Worm (Caenorhabditis elegans): ENCODE results near the gene lys-4.

The lys-4 gene

ce11 chrIV:11599717-11600116 lies 23.3 kb downstream of the lys-4 start:
- TF ChIP-seq dmd-8 (GFP tag; IDR thresholded peaks at IDR 0.05) (no peak), zip-11 (GFP tag; IDR thresholded peaks at IDR 0.05) (no peak), unc-62 (GFP tag; optimal IDR thresholded peaks at IDR 0.05 in 1 of 2) (peak in 1 of 2 experiments; percentile 98), unc-62 (tag; optimal IDR thresholded peaks at IDR 0.05) (no peak), ceh-82 (tag; optimal IDR thresholded peaks at IDR 0.05) (no peak), aha-1 (tag) (no peak)

- peak; percentile 92 for TF ChIP-seq aha-1 (tag)
- no peak for TF ChIP-seq pha-4 (GFP tag; IDR thresholded peaks at IDR 0.05)
- no peak for TF ChIP-seq pha-4 (tag; optimal IDR thresholded peaks at IDR 0.05)
Measured at ce11 chrIV:11597079-11597478, 25.9 kb downstream of the lys-4 start.

ce11 chrIV:11594191-11594673 lies 28.7 kb downstream of the lys-4 start, which contains the start of gene mig-38:
Gene mig-38, plus strand, starts transcription at chrIV:11594244.
- no peak for TF ChIP-seq nhr-76 (tag; optimal IDR thresholded peaks at IDR 0.05)
- TF ChIP-seq zag-1 (tag; optimal IDR thresholded peaks at IDR 0.05) = no peak
- TF ChIP-seq cey-2 (tag; optimal IDR thresholded peaks at IDR 0.05; ENCODE audit: borderline replicate concordance, insufficient read depth) = no peak
- no peak for TF ChIP-seq madf-9 (GFP tag; conservative IDR thresholded peaks at IDR 0.05)
- TF ChIP-seq hmg-1.1 (GFP tag; IDR thresholded peaks at IDR 0.05) = peak; percentile 67
- peak; percentile 7 for TF ChIP-seq nhr-111 (GFP tag; optimal IDR thresholded peaks at IDR 0.05)
- TF ChIP-seq attf-4 (tag; optimal IDR thresholded peaks at IDR 0.05) = no peak
- no peak for TF ChIP-seq snpc-1.2 (GFP tag; IDR thresholded peaks at IDR 0.05)
- no peak for TF ChIP-seq gei-8 (GFP tag; optimal IDR thresholded peaks at IDR 0.05)
- TF ChIP-seq nhr-6 (tag; optimal IDR thresholded peaks at IDR 0.05) = no peak
- TF ChIP-seq ZK546.5 (tag; optimal IDR thresholded peaks at IDR 0.05) = no peak
- no peak for TF ChIP-seq Y48G9A.11 (GFP tag; IDR thresholded peaks at IDR 0.05)
- TF ChIP-seq D1046.2 (GFP tag; IDR thresholded peaks at IDR 0.05) = 0 out of 2 replicates have a peak, but pooled peaks have one; percentile 48
- TF ChIP-seq lin-38 (GFP tag; IDR thresholded peaks at IDR 0.05) = peak; percentile 7; the same call in 1 of the 2 replicates
- TF ChIP-seq nhr-10 (tag; optimal IDR thresholded peaks at IDR 0.05) = no peak
- TF ChIP-seq aha-1 (tag) = peak; percentile 98
- no peak for TF ChIP-seq mxl-2 (GFP tag; conservative IDR thresholded peaks at IDR 0.05)
- 0 out of 2 replicates have a peak, but pooled peaks have one; percentile 10 for TF ChIP-seq dmd-9 (GFP tag; IDR thresholded peaks at IDR 0.05)
- no peak for TF ChIP-seq daf-8 (GFP tag; IDR thresholded peaks at IDR 0.05)
- peak; percentile 65 for TF ChIP-seq nhr-48 (tag; optimal IDR thresholded peaks at IDR 0.05)
- no peak for TF ChIP-seq ceh-44 (GFP tag; IDR thresholded peaks at IDR 0.05)
- peak; percentile 94 for TF ChIP-seq ama-1 (optimal IDR thresholded peaks at IDR 0.05)
- no peak; the same call in 1 of the 2 replicates for TF ChIP-seq php-3 (GFP tag; IDR thresholded peaks at IDR 0.05)
- TF ChIP-seq lsy-2 (tag; optimal IDR thresholded peaks at IDR 0.05) = peak in 1 of 2 experiments; percentile 50
- no peak for TF ChIP-seq vab-7 (GFP tag; IDR thresholded peaks at IDR 0.05)
- no peak for TF ChIP-seq lin-29 (GFP tag; IDR thresholded peaks at IDR 0.05)
- TF ChIP-seq nhr-102 (tag; optimal IDR thresholded peaks at IDR 0.05) = no peak
- TF ChIP-seq pha-4 (GFP tag; IDR thresholded peaks at IDR 0.05) = no peak
- no peak for TF ChIP-seq pha-4 (tag; optimal IDR thresholded peaks at IDR 0.05)
- peak; percentile 92 for TF ChIP-seq mxl-3 (GFP tag; optimal IDR thresholded peaks at IDR 0.05)
- TF ChIP-seq daf-16 (GFP tag; optimal IDR thresholded peaks at IDR 0.05) = peak; percentile 1 to 18
- TF ChIP-seq daf-16 (tag; optimal IDR thresholded peaks at IDR 0.05) = peak; percentile 55
- no peak for TF ChIP-seq lim-7 (GFP tag; IDR thresholded peaks at IDR 0.05)
- TF ChIP-seq egl-43 (GFP tag; IDR thresholded peaks at IDR 0.05) = peak; percentile 74
- TF ChIP-seq fkh-10 (GFP tag; optimal IDR thresholded peaks at IDR 0.05) = no peak
- peak; percentile 68 to 71 for TF ChIP-seq mdl-1 (tag; optimal IDR thresholded peaks at IDR 0.05)
- TF ChIP-seq dmd-8 (GFP tag; IDR thresholded peaks at IDR 0.05) = no peak; the same call in 1 of the 2 replicates
- peak; percentile 11 for TF ChIP-seq pqm-1 (tag; optimal IDR thresholded peaks at IDR 0.05)
- TF ChIP-seq lin-1 (GFP tag; IDR thresholded peaks at IDR 0.05) = no peak
- peak; percentile 50 for TF ChIP-seq mep-1 (tag; optimal IDR thresholded peaks at IDR 0.05)
- no peak for TF ChIP-seq snpc-4 (tag; optimal IDR thresholded peaks at IDR 0.05)
- TF ChIP-seq ces-1 (GFP tag; optimal IDR thresholded peaks at IDR 0.05) = no peak
- no peak for TF ChIP-seq aly-2 (tag; optimal IDR thresholded peaks at IDR 0.05)
- TF ChIP-seq ZK337.2 (GFP tag; IDR thresholded peaks at IDR 0.05) = no peak
- peak; percentile 5 for TF ChIP-seq dpl-1 (GFP tag; optimal IDR thresholded peaks at IDR 0.05)

All from whole organism, L4 larva.